Fruit fly (Drosophila melanogaster) whole organism, prepupa: Measurements from ENCODE around the gene CG32576.

Experiments
- CG10669 ChIP-seq: fragments of 200-800 bp; sonication (Bioruptor generic); optimal IDR thresholded peaks from 3 replicates; lab custom pipeline; 2018; ENCODE audit warnings: missing biosample characterization, mild to moderate bottlenecking, missing genetic modification characterization, moderate library complexity
- CG16779 ChIP-seq: fragments of 200-800 bp; sonication (Bioruptor generic); optimal IDR thresholded peaks from 3 replicates; lab custom pipeline; 2017; ENCODE audit warnings: missing biosample characterization, mild to moderate bottlenecking, missing genetic modification characterization
- CG6854 ChIP-seq: fragments of 200-800 bp; sonication (Bioruptor generic); optimal IDR thresholded peaks from 2 replicates; lab custom pipeline; 2017; ENCODE audit warnings: missing biosample characterization, mild to moderate bottlenecking, missing genetic modification characterization
- Ets96B ChIP-seq: fragments of 200-800 bp; optimal IDR thresholded peaks from 2 replicates; lab custom pipeline; 2019; ENCODE audit warnings: missing biosample characterization, mild to moderate bottlenecking, missing genetic modification characterization, moderate library complexity
- Sox102F ChIP-seq: fragments of 200-800 bp; sonication (Bioruptor generic); optimal IDR thresholded peaks from 2 replicates; lab custom pipeline; 2016; ENCODE audit warnings: missing biosample characterization, mild to moderate bottlenecking, missing genetic modification characterization
- cyc ChIP-seq: fragments of 200-800 bp; sonication (Bioruptor generic); optimal IDR thresholded peaks from 3 replicates; lab custom pipeline; 2016; ENCODE audit warnings: missing biosample characterization, missing genetic modification characterization
- salr ChIP-seq, 2 experiments: fragments of 200-800 bp; sonication (Bioruptor generic); optimal IDR thresholded peaks; 3 replicates each; lab custom pipeline; 2016 to 2018; ENCODE audit warnings: missing biosample characterization in 2 of 2, missing genetic modification characterization in 2 of 2, mild to moderate bottlenecking in 1 of 2

- TF ChIP-seq Sox102F (GFP tag; lab: Kevin White, UChicago) (no peak), CG16779 (no peak), CG6854 (GFP tag; lab: Kevin White, UChicago) (no peak), salr (GFP tag; optimal IDR thresholded peaks at IDR 0.05; lab: Kevin White, UChicago) (no peak), Ets96B (tag; lab: Kevin White, UChicago) (no peak), cyc (GFP tag; lab: Kevin White, UChicago) (no peak), CG10669 (GFP tag; lab: Kevin White, UChicago) (no peak)
Measured at dm6 chrX:16281717-16282529, 6.4 kb downstream of the CG32576 start.
